Worm (Caenorhabditis elegans) whole organism, L2 larva: ENCODE data around the gene R166.2.
A peak's percentile ranks its signal among the peaks of the same experiment; 100 is the strongest.

Source experiments
- C34F6.9 ChIP-seq: fragments of 150-350 bp; optimal IDR thresholded peaks from 2 replicates; lab custom pipeline; 2014; ENCODE audit warnings: missing biosample characterization, missing genetic modification characterization
- F13H6.1 ChIP-seq: sonication (generic microtip); optimal IDR thresholded peaks from 2 replicates; lab custom pipeline; 2016; ENCODE audit warnings: missing genetic modification characterization, missing compliant biosample characterization
- Y55F3AM.14 ChIP-seq: fragments of 200-800 bp; sonication (Bioruptor generic); optimal IDR thresholded peaks from 2 replicates; lab custom pipeline; 2018; ENCODE audit warnings: mild to moderate bottlenecking, missing genetic modification characterization, missing compliant biosample characterization
- ZK546.5 ChIP-seq: sonication (generic microtip); optimal IDR thresholded peaks from 2 replicates; lab custom pipeline; 2017; ENCODE audit warnings: missing biosample characterization, missing genetic modification characterization
- ceh-16 ChIP-seq: fragments of 150-350 bp; optimal IDR thresholded peaks from 2 replicates; lab custom pipeline; 2014; ENCODE audit warnings: missing biosample characterization, missing genetic modification characterization
- crh-2 ChIP-seq: sonication (generic microtip); optimal IDR thresholded peaks from 2 replicates; lab custom pipeline; 2017; ENCODE audit warnings: missing biosample characterization, missing genetic modification characterization
- dmd-4 ChIP-seq: sonication (generic microtip); optimal IDR thresholded peaks from 2 replicates; lab custom pipeline; 2017; ENCODE audit warnings: missing biosample characterization, missing genetic modification characterization
- egl-27 ChIP-seq: sonication (generic microtip); optimal IDR thresholded peaks from 3 replicates; lab custom pipeline; 2017; ENCODE audit warnings: missing biosample characterization, missing genetic modification reagents, missing genetic modification characterization
- elt-1 ChIP-seq: fragments of 150-350 bp; optimal IDR thresholded peaks from 2 replicates; lab custom pipeline; 2014; ENCODE audit warnings: missing biosample characterization, missing genetic modification characterization
- lin-11 ChIP-seq: fragments of 150-350 bp; sonication (generic microtip); optimal IDR thresholded peaks from 2 replicates; lab custom pipeline; 2014; ENCODE audit warnings: missing biosample characterization, missing genetic modification characterization, inconsistent platforms, mixed read lengths
- lin-13 ChIP-seq: fragments of 150-350 bp; optimal IDR thresholded peaks from 2 replicates; lab custom pipeline; 2014; ENCODE audit warnings: missing biosample characterization, missing genetic modification reagents, missing genetic modification characterization
- lin-39 ChIP-seq: fragments of 150-350 bp; optimal IDR thresholded peaks from 2 replicates; lab custom pipeline; 2014; ENCODE audit warnings: missing biosample characterization, missing genetic modification reagents, missing genetic modification characterization
- lsy-2 ChIP-seq, 2 experiments: fragments of 150-350 bp in 1 of 2; sonication (generic microtip) in 1 of 2; optimal IDR thresholded peaks; 2 replicates each; lab custom pipeline; 2014 to 2017; ENCODE audit warnings: missing biosample characterization in 2 of 2, missing genetic modification characterization in 2 of 2
- mab-5 ChIP-seq: fragments of 150-350 bp; optimal IDR thresholded peaks from 2 replicates; lab custom pipeline; 2014; ENCODE audit warnings: missing biosample characterization, missing genetic modification characterization
- mbf-1 ChIP-seq: sonication (generic microtip); optimal IDR thresholded peaks from 2 replicates; lab custom pipeline; 2017; ENCODE audit warnings: missing biosample characterization, missing genetic modification characterization
- mdl-1 ChIP-seq, 2 experiments: fragments of 150-350 bp in 1 of 2; sonication (generic microtip) in 1 of 2; optimal IDR thresholded peaks; 2 replicates each; lab custom pipeline; 2017; ENCODE audit warnings: missing biosample characterization in 2 of 2, missing genetic modification characterization in 2 of 2
- nhr-11 ChIP-seq: fragments of 150-350 bp; optimal IDR thresholded peaks from 2 replicates; lab custom pipeline; 2014; ENCODE audit warnings: missing biosample characterization, missing genetic modification characterization
- nhr-129 ChIP-seq: fragments of 150-350 bp; optimal IDR thresholded peaks from 2 replicates; lab custom pipeline; 2014; ENCODE audit warnings: missing biosample characterization, missing genetic modification characterization
- nhr-25 ChIP-seq: fragments of 150-350 bp; sonication (generic microtip); optimal IDR thresholded peaks from 3 replicates; lab custom pipeline; 2014; ENCODE audit warnings: missing biosample characterization, missing genetic modification characterization
- nhr-6 ChIP-seq: fragments of 150-350 bp; optimal IDR thresholded peaks from 2 replicates; lab custom pipeline; 2014; ENCODE audit warnings: missing biosample characterization, missing genetic modification characterization
- nhr-77 ChIP-seq: fragments of 150-350 bp; optimal IDR thresholded peaks from 2 replicates; lab custom pipeline; 2014; ENCODE audit warnings: missing biosample characterization, missing genetic modification characterization
- peb-1 ChIP-seq: fragments of 150-350 bp; optimal IDR thresholded peaks from 2 replicates; lab custom pipeline; 2014; ENCODE audit warnings: missing biosample characterization, missing genetic modification characterization
- sem-4 ChIP-seq: fragments of 150-350 bp; optimal IDR thresholded peaks from 2 replicates; lab custom pipeline; 2014; ENCODE audit warnings: missing biosample characterization, missing genetic modification reagents, missing genetic modification characterization
- skn-1 ChIP-seq: sonication (generic microtip); optimal IDR thresholded peaks from 2 replicates; lab custom pipeline; 2017; ENCODE audit warnings: missing biosample characterization, missing genetic modification characterization
- sma-3 ChIP-seq: sonication (generic microtip); optimal IDR thresholded peaks from 2 replicates; lab custom pipeline; 2016; ENCODE audit warnings: missing genetic modification reagents, missing genetic modification characterization, missing compliant biosample characterization
- sma-9 ChIP-seq, 2 experiments: fragments of 150-350 bp in 1 of 2; sonication (generic microtip) in 1 of 2; optimal IDR thresholded peaks; 2 replicates each; lab custom pipeline; 2014 to 2016; ENCODE audit warnings: missing genetic modification characterization in 2 of 2, mild to moderate bottlenecking in 1 of 2, missing biosample characterization in 1 of 2, missing compliant biosample characterization in 1 of 2, missing genetic modification reagents in 1 of 2, moderate library complexity in 1 of 2
- snpc-4 ChIP-seq: fragments of 150-350 bp; optimal IDR thresholded peaks from 2 replicates; lab custom pipeline; 2014; ENCODE audit warnings: missing biosample characterization, missing genetic modification characterization
- unc-39 ChIP-seq: fragments of 150-350 bp; optimal IDR thresholded peaks from 2 replicates; lab custom pipeline; 2014; ENCODE audit warnings: missing biosample characterization, missing genetic modification characterization
- unc-62 ChIP-seq: fragments of 150-350 bp; optimal IDR thresholded peaks from 2 replicates; lab custom pipeline; 2014; ENCODE audit warnings: missing biosample characterization, missing genetic modification reagents, missing genetic modification characterization
- zag-1 ChIP-seq: fragments of 150-350 bp; optimal IDR thresholded peaks from 2 replicates; lab custom pipeline; 2014; ENCODE audit warnings: missing biosample characterization, missing genetic modification characterization
- ztf-1 ChIP-seq: fragments of 200-800 bp; sonication (Bioruptor generic); conservative IDR thresholded peaks from 2 replicates; pipeline ENCODE4 v1.3.6; 2022; ENCODE audit warnings: missing genetic modification characterization, missing compliant biosample characterization
- ztf-4 ChIP-seq: fragments of 150-350 bp; optimal IDR thresholded peaks from 2 replicates; lab custom pipeline; 2014; ENCODE audit warnings: missing biosample characterization, missing genetic modification characterization

The R166.2 gene

DNA sequence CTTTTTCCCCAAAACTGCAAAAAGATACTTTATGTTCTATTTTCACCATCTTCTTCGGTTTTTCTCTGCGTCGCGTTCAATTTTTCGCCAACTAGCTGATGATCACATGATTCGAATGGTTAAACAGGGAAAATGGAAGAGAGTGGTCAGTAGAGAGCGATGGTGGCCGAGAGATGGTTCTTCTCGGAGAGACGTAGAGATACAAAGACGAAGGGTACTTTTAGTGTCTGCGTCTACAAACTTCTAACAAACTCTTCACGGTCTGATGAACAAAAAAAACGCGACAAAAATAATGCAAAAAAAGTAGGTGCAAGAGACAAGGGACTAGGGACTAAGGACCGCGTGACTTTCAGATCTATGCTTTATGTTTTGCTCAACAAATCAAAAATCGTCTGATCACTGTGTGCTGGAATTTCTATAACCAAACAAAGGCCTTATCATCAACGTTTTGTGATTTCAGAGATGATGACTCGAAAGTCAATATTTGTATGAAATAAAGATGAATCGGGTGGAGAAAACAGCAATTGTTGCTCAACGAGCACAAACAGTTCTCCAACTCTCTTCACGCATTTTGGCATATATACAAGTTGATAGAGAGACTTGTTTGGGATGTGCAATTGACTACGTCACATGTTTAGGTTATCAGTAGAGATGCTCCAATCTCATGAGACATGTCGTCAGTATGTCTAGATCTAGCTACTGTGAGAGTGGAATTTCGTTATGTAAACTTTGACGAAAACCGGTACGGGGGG is 14.7 kb upstream of the R166.2 start (continued):
- peak; percentile 75 to 94 for TF ChIP-seq lsy-2 (tag; optimal IDR thresholded peaks at IDR 0.05; lab: Kevin White, UChicago)
- TF ChIP-seq snpc-4 (tag; lab: Kevin White, UChicago) = peak; percentile 61
- TF ChIP-seq ztf-1 (GFP tag; lab: Robert Waterston, UW) = no peak
- TF ChIP-seq F13H6.1 (tag; lab: Kevin White, UChicago) = peak; percentile 95
- TF ChIP-seq lin-11 (tag; lab: Kevin White, UChicago) = peak; percentile 88
- TF ChIP-seq mab-5 = peak; percentile 70
- no peak for TF ChIP-seq peb-1 (tag; lab: Kevin White, UChicago)
- TF ChIP-seq zag-1 (tag; lab: Kevin White, UChicago) = peak; percentile 69
- no peak for TF ChIP-seq unc-39 (tag; lab: Kevin White, UChicago)
- peak; percentile 98 for TF ChIP-seq nhr-25 (tag; lab: Kevin White, UChicago)
- peak; percentile 98 for TF ChIP-seq sma-9 (GFP tag; optimal IDR thresholded peaks at IDR 0.05; lab: Kevin White, UChicago)
- no peak for TF ChIP-seq sma-9 (tag; optimal IDR thresholded peaks at IDR 0.05; lab: Kevin White, UChicago)
- TF ChIP-seq C34F6.9 (tag; lab: Kevin White, UChicago) = peak; percentile 98
- TF ChIP-seq nhr-129 = peak; percentile 97
- TF ChIP-seq ZK546.5 (tag; lab: Kevin White, UChicago) = no peak
- peak; percentile 19 for TF ChIP-seq nhr-77 (tag; lab: Kevin White, UChicago)
- peak; percentile 78 for TF ChIP-seq Y55F3AM.14 (GFP tag; lab: Kevin White, UChicago)
- no peak for TF ChIP-seq dmd-4 (tag; lab: Kevin White, UChicago)
- TF ChIP-seq egl-27 = peak; percentile 88
- peak; percentile 53 for TF ChIP-seq skn-1 (tag; lab: Kevin White, UChicago)

DNA sequence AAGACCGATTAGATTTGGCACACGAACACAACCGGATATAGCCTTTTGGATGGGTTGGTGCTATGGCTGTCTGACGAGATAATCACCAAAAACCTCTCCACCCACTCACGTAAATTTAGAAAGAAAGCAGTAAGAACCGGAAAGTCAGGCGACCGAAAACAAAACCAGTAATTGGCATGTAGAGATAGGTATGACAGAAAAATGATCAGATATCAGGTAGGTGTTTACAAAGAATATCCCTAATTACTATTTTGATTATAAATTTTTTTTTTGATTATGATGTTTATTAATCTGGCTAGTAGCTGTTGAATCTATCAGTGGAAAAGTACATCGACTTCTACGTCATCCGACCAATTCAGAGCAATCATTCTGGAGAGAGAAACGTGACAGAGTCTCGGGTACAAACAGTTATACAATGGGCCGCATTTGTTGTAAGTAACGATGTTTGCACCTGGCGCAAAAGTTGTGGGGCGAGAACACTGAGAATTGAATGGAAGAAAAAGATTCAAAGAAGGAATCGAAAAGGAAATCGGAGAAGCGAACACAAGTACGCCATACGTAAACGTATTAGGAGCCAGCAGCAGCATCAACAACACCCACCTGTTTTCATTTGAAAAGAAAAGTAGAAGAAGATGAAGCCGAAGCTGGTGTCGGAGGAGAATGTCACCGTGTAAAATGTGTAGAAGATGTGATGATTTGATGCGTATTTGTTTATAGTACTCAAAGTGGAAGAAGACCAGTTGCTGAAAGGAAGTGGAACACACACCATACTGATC is 13.6 kb upstream of the R166.2 start:
- TF ChIP-seq nhr-25 (tag; lab: Kevin White, UChicago) = peak; percentile 58
- no peak for TF ChIP-seq egl-27
- TF ChIP-seq nhr-11 (tag; lab: Kevin White, UChicago) = peak; percentile 47
- TF ChIP-seq nhr-129 = peak; percentile 4
- peak; percentile 21 for TF ChIP-seq F13H6.1 (tag; lab: Kevin White, UChicago)
- peak in 1 of 2 experiments; percentile 32 for TF ChIP-seq lsy-2 (tag; optimal IDR thresholded peaks at IDR 0.05; lab: Kevin White, UChicago)
- TF ChIP-seq mbf-1 = no peak
- no peak for TF ChIP-seq elt-1 (tag; lab: Kevin White, UChicago)
- peak; percentile 27 for TF ChIP-seq sma-9 (GFP tag; optimal IDR thresholded peaks at IDR 0.05; lab: Kevin White, UChicago)
- no peak for TF ChIP-seq sma-9 (tag; optimal IDR thresholded peaks at IDR 0.05; lab: Kevin White, UChicago)
- no peak for TF ChIP-seq sma-3 (GFP tag; lab: Kevin White, UChicago)
- no peak for TF ChIP-seq C34F6.9 (tag; lab: Kevin White, UChicago)
- TF ChIP-seq ztf-4 (tag; lab: Kevin White, UChicago) = no peak

DNA sequence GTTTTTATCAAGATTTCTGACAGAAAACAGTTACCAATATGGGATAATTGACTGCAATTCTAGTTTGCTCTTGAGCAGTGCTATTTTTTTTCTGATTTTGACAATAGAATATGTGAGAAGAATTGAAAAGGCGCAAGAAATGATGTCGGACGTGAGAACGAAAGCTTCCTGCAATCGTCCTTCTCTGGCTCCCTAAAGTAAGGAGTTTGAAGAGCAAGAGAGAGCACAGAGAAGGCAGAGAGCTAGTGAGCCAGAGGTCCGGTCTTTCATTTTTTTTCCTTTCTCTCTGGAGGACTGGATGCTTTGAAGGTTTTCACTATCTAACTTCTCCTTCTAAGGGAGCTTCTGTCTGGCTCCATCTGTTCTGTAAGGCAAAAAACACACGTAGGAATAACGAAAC is 12.7 kb upstream of the R166.2 start:
- TF ChIP-seq sem-4 (tag; lab: Kevin White, UChicago) = no peak
- no peak for TF ChIP-seq lin-39
- TF ChIP-seq unc-39 (tag; lab: Kevin White, UChicago) = no peak
- no peak for TF ChIP-seq mab-5
- TF ChIP-seq C34F6.9 (tag; lab: Kevin White, UChicago) = no peak
- TF ChIP-seq unc-62 = no peak
- no peak for TF ChIP-seq egl-27
- peak; percentile 4 for TF ChIP-seq zag-1 (tag; lab: Kevin White, UChicago)
- TF ChIP-seq lin-11 (tag; lab: Kevin White, UChicago) = peak; percentile 31
- peak; percentile 6 for TF ChIP-seq crh-2 (tag; lab: Kevin White, UChicago)
- no peak for TF ChIP-seq nhr-6 (tag; lab: Kevin White, UChicago)
- TF ChIP-seq ZK546.5 (tag; lab: Kevin White, UChicago) = no peak
- TF ChIP-seq mdl-1 (tag; optimal IDR thresholded peaks at IDR 0.05; lab: Kevin White, UChicago) = peak in 1 of 2 experiments; percentile 19
- no peak for TF ChIP-seq lsy-2 (tag; optimal IDR thresholded peaks at IDR 0.05; lab: Kevin White, UChicago)
- no peak for TF ChIP-seq peb-1 (tag; lab: Kevin White, UChicago)
- no peak for TF ChIP-seq snpc-4 (tag; lab: Kevin White, UChicago)
- no peak for TF ChIP-seq nhr-77 (tag; lab: Kevin White, UChicago)
- no peak for TF ChIP-seq Y55F3AM.14 (GFP tag; lab: Kevin White, UChicago)
- TF ChIP-seq lin-13 (GFP tag; lab: Kevin White, UChicago) = no peak
- no peak for TF ChIP-seq mbf-1
- TF ChIP-seq nhr-129 = peak; percentile 44
- TF ChIP-seq ceh-16 = no peak
